Fruit fly (Drosophila melanogaster) Kc167 (cell line): Measurements from ENCODE around the gene Pcd.

ENCODE experiments used
- Myc ChIP-seq: fragments of >200 bp; optimal IDR thresholded peaks from 2 replicates; lab custom pipeline; 2017; ENCODE audit warnings: missing external identifiers
- Sin3A ChIP-seq: fragments of >200 bp; optimal IDR thresholded peaks from 2 replicates; lab custom pipeline; 2018; ENCODE audit warnings: missing external identifiers
- h ChIP-seq: fragments of >200 bp; optimal IDR thresholded peaks from 3 replicates; lab custom pipeline; 2018; ENCODE audit warnings: missing external identifiers
- insv ChIP-seq: fragments of >200 bp; optimal IDR thresholded peaks from 3 replicates; lab custom pipeline; 2018; ENCODE audit warnings: missing external identifiers
- psq ChIP-seq: fragments of >200 bp; optimal IDR thresholded peaks from 2 replicates; lab custom pipeline; 2017; ENCODE audit warnings: missing external identifiers
- ttk ChIP-seq: sonication (Bioruptor generic); optimal IDR thresholded peaks from 2 replicates; lab custom pipeline; 2017; ENCODE audit warnings: missing external identifiers

Gene Pcd

dm6 chr3R:29749304-29750066 lies 26.5 kb downstream of the Pcd start:
- TF ChIP-seq insv (lab: Kevin White, UChicago) (no peak), ttk (lab: Kevin White, UChicago) (no peak), Sin3A (lab: Kevin White, UChicago) (no peak), h (no peak), psq (lab: Kevin White, UChicago) (no peak), Myc (lab: Kevin White, UChicago) (no peak)

DNA sequence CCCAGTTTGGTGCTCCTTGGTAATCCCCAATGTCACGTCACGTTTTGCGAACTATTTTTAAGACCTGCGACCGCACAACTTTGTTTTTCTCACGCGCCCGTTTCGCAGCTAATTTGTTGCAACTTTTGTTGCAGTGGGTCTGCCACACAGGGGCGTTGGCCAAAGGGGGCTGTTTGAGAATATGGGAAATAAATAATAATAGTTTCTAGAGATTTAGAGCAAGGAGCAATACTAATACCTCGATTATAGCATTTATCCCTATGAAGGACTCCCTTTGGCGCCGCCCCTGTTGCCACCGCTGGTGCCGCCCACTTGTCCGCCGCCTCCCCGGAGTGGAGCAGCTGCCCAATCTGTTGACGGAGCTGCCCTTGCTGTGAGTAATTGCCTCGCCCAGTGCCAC lies 32.3 kb downstream of the Pcd start:
- TF ChIP-seq psq (lab: Kevin White, UChicago) = no peak
- TF ChIP-seq Sin3A (lab: Kevin White, UChicago) = no peak
- no peak for TF ChIP-seq insv (lab: Kevin White, UChicago)
- TF ChIP-seq Myc (lab: Kevin White, UChicago) = no peak
- no peak for TF ChIP-seq h
- TF ChIP-seq ttk (lab: Kevin White, UChicago) = no peak

- no peak for TF ChIP-seq h
- no peak for TF ChIP-seq insv (lab: Kevin White, UChicago)
- TF ChIP-seq psq (lab: Kevin White, UChicago) = no peak
Observed at dm6 chr3R:29756153-29756552, 33.2 kb downstream of the Pcd start.

dm6 chr3R:29757226-29757625 lies 34.3 kb downstream of the Pcd start:
- no peak for TF ChIP-seq insv (lab: Kevin White, UChicago)
- no peak for TF ChIP-seq h
- no peak for TF ChIP-seq ttk (lab: Kevin White, UChicago)
- no peak for TF ChIP-seq Myc (lab: Kevin White, UChicago)
- TF ChIP-seq Sin3A (lab: Kevin White, UChicago) = no peak
- TF ChIP-seq psq (lab: Kevin White, UChicago) = no peak

DNA sequence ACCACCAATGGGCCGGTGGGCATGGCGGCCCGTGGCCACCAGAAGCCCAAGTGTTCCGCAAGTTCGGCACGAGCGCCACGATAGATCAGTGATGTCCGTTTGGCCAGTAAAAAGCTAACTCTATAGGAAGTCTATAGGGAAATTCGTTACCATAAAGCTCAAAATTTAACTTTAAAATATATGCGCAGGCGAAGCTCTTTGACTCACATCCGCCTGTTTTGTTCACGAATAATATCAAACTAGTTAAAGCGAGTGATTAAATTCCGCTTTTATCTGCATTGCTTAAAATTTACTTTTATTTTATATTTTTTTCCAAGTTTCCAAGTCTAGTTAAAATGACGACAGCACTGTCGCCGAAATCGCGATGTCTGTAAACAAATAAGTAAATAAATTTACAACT lies 34.7 kb downstream of the Pcd start:
- TF ChIP-seq h (no peak), Myc (lab: Kevin White, UChicago) (no peak), Sin3A (lab: Kevin White, UChicago) (no peak), ttk (lab: Kevin White, UChicago) (no peak), insv (lab: Kevin White, UChicago) (no peak), psq (lab: Kevin White, UChicago) (no peak)

- no peak for TF ChIP-seq Sin3A (lab: Kevin White, UChicago)
- TF ChIP-seq Myc (lab: Kevin White, UChicago) = no peak
- TF ChIP-seq h = no peak
- no peak for TF ChIP-seq psq (lab: Kevin White, UChicago)
- no peak for TF ChIP-seq ttk (lab: Kevin White, UChicago)
- TF ChIP-seq insv (lab: Kevin White, UChicago) = no peak
Observed at dm6 chr3R:29758129-29758733, 35.3 kb downstream of the Pcd start.

DNA sequence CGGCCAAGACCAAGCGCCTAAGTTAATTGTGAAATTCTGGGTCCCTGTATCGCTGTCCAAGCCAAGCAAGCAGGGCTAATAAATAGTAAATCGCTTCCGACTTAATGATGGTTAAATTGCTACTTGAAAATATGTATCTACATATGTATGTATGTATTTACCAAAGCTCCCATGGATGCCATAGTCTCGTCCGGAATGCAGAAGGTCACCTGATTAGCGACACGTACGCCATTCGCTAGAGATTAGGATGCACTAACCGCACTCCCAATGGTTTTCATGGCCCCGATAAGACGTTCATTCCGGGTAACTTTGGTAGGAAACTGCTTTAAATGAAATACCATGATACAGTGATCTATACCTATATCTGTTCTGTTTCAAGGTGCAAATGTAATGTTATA lies 35.8 kb downstream of the Pcd start:
- TF ChIP-seq Sin3A (lab: Kevin White, UChicago) = no peak
- TF ChIP-seq h = no peak
- TF ChIP-seq ttk (lab: Kevin White, UChicago) = no peak
- TF ChIP-seq insv (lab: Kevin White, UChicago) = no peak
- TF ChIP-seq Myc (lab: Kevin White, UChicago) = no peak
- TF ChIP-seq psq (lab: Kevin White, UChicago) = no peak

DNA sequence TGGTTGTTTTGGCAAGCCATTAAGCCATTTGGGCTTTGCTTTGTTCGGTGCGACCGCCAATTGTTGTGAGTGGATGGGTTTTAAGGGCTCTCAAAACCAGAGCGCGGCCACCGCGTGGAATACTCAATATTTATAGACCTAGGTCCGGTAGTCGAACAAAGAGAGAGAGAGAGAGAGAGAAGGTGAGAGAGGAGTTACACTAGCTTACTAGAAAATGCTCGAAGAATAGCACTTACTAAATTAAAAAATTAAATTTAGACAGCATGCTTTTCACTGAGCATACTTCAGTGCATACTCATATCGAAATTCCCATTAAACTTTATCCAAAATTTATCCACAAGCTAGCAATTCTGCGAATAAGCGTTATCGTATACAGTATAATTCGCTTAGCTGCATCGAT lies 37.1 kb downstream of the Pcd start:
- no peak for TF ChIP-seq ttk (lab: Kevin White, UChicago)

- TF ChIP-seq Sin3A (lab: Kevin White, UChicago) = no peak
- no peak for TF ChIP-seq ttk (lab: Kevin White, UChicago)
- TF ChIP-seq insv (lab: Kevin White, UChicago) = no peak
- no peak for TF ChIP-seq h
- no peak for TF ChIP-seq psq (lab: Kevin White, UChicago)
- no peak for TF ChIP-seq Myc (lab: Kevin White, UChicago)
Observed at dm6 chr3R:29761569-29761968, 38.6 kb downstream of the Pcd start.

DNA sequence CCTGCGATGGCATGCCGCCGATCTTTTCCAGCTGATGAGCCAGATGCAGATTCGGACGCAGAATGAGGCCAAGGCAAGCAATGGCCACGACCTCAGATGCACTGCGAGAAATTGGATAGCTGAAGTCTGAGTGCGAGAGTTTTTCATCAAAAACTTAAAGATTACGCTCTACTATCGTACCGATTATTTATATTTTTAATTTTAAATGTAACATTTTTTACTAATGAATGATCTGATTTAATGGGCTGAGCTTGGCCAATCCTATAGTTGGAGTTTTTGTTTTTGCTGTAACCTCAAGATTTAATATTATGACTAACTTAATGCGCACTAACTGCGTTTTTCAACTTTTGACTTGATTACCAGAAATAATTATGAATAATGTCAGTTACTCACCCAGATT lies 39.3 kb downstream of the Pcd start:
- TF ChIP-seq Myc (lab: Kevin White, UChicago) (no peak), insv (lab: Kevin White, UChicago) (no peak), psq (lab: Kevin White, UChicago) (no peak), ttk (lab: Kevin White, UChicago) (no peak), h (no peak), Sin3A (lab: Kevin White, UChicago) (no peak)

DNA sequence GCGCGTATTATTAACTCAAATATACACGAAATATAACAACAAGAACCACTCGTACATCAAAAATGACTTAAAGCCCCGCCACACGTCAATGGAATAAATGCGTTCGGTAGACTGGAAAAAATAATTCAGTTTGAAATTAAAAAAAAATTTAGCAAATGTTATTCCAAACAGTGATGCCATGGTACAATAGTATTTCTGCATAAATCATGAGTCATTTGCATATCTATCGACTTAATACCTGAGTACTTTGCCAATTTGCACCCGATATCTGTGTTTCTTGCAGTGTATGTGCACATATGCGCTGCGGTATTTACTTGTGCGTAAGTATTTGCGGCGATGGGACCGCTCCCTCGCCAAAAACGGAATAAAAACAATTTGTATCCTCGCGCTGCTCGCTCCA lies 40.2 kb downstream of the Pcd start:
- TF ChIP-seq insv (lab: Kevin White, UChicago) (no peak), Myc (lab: Kevin White, UChicago) (no peak), Sin3A (lab: Kevin White, UChicago) (no peak), h (no peak), psq (lab: Kevin White, UChicago) (no peak), ttk (lab: Kevin White, UChicago) (no peak)

DNA sequence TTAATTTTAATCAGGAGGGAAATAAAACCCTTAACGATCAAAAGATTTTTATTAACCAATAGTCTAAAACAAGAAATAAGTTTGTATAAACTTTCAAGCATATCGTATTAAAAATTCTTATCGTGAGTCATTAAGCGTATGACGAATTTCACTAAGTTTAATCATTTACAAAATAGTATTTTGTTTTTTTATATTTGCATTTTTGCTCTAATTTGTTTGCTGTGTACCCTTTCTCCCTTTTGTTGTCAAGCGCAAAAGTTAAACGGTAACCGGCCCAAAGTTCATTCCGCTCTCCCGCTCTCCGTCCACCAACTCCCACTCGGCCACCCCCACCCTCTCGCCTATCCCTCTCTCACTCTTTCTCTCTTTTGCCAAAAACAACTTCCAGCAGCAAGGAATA lies 40.8 kb downstream of the Pcd start:
- TF ChIP-seq Myc (lab: Kevin White, UChicago) (no peak), Sin3A (lab: Kevin White, UChicago) (no peak), insv (lab: Kevin White, UChicago) (no peak), h (no peak), ttk (lab: Kevin White, UChicago) (no peak), psq (lab: Kevin White, UChicago) (no peak)
